Worm (Caenorhabditis elegans): ENCODE measurements around the gene sdc-1.

DNA sequence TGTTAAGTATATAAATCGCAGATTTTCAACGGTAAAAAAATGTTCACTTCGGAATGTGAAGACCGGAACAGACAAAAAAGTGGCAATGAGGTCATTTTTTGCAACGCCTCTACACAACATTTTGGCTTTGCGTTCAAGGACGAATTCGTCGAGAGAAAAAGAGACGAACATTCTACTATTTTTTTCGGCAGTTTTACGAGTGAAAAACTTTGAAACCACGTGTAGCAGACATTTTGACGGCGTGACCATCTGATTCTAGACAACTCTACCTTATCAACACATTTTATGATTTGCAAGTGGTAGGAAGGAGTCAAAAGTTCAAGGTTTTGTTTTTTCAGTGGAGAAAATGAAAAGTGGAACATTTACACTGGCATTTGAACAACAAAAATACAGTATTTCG is 15.0 kb downstream of the sdc-1 start:
- TF ChIP-seq nhr-67 (tag; optimal IDR thresholded peaks at IDR 0.05), result no peak
- TF ChIP-seq ama-1 (optimal IDR thresholded peaks at IDR 0.05), result no peak
- TF ChIP-seq egl-27 (tag; optimal IDR thresholded peaks at IDR 0.05), result no peak
- no peak for TF ChIP-seq unc-39 (tag; optimal IDR thresholded peaks at IDR 0.05)
- no peak for TF ChIP-seq nfya-1 (tag; optimal IDR thresholded peaks at IDR 0.05; ENCODE audit: insufficient read depth)
- TF ChIP-seq lin-15B (tag; optimal IDR thresholded peaks at IDR 0.05), result no peak
